Fruit fly (Drosophila melanogaster) whole organism, embryonic: ENCODE results near the gene CG6481.

ENCODE experiments used
- Abd-B ChIP-seq: fragments of 200-800 bp; sonication (Bioruptor generic); optimal IDR thresholded peaks from 2 replicates; lab custom pipeline; 2018; ENCODE audit warnings: missing biosample characterization, mild to moderate bottlenecking, missing genetic modification characterization, moderate library complexity
- CG10274 ChIP-seq: fragments of 200-800 bp; sonication (Bioruptor generic); optimal IDR thresholded peaks from 3 replicates; lab custom pipeline; 2017; ENCODE audit warnings: missing biosample characterization, mild to moderate bottlenecking, missing genetic modification characterization
- CG11504 ChIP-seq: fragments of 200-800 bp; sonication (Bioruptor generic); optimal IDR thresholded peaks from 3 replicates; lab custom pipeline; 2019; ENCODE audit warnings: missing biosample characterization, mild to moderate bottlenecking, missing genetic modification characterization, moderate library complexity
- CG12104 ChIP-seq: fragments of 200-800 bp; sonication (Bioruptor generic); optimal IDR thresholded peaks from 3 replicates; lab custom pipeline; 2016; ENCODE audit warnings: missing biosample characterization, missing genetic modification characterization
- CG15514 ChIP-seq: fragments of 200-800 bp; sonication (Bioruptor generic); optimal IDR thresholded peaks from 3 replicates; lab custom pipeline; 2017; ENCODE audit warnings: missing biosample characterization, missing genetic modification characterization, mild to moderate bottlenecking, moderate library complexity, missing genetic modification reagents
- CG30431 ChIP-seq: fragments of 200-800 bp; sonication (Bioruptor generic); optimal IDR thresholded peaks from 2 replicates; lab custom pipeline; 2017; ENCODE audit warnings: missing biosample characterization, missing genetic modification characterization
- CG32532 ChIP-seq: fragments of 200-800 bp; sonication (Bioruptor generic); IDR thresholded peaks from 2 replicates; pipeline ENCODE4 v1.3.6; 2022; ENCODE audit warnings: missing biosample characterization, missing genetic modification characterization
- CG3281 ChIP-seq: fragments of 200-800 bp; sonication (Bioruptor generic); optimal IDR thresholded peaks from 3 replicates; lab custom pipeline; 2017; ENCODE audit warnings: missing biosample characterization, mild to moderate bottlenecking, missing genetic modification characterization
- CG33557 ChIP-seq: fragments of 200-800 bp; sonication (Bioruptor generic); optimal IDR thresholded peaks from 2 replicates; lab custom pipeline; 2019; ENCODE audit warnings: missing biosample characterization, mild to moderate bottlenecking, missing genetic modification characterization, moderate library complexity
- CG4424 ChIP-seq: fragments of 200-800 bp; sonication (Bioruptor generic); optimal IDR thresholded peaks from 3 replicates; lab custom pipeline; 2016; ENCODE audit warnings: missing biosample characterization, missing genetic modification characterization
- CG4820 ChIP-seq: fragments of 200-800 bp; sonication (Bioruptor generic); optimal IDR thresholded peaks from 3 replicates; lab custom pipeline; 2016; ENCODE audit warnings: missing biosample characterization, missing genetic modification characterization
- CG5180 ChIP-seq: fragments of 200-800 bp; sonication (Bioruptor generic); optimal IDR thresholded peaks from 3 replicates; lab custom pipeline; 2017; ENCODE audit warnings: missing biosample characterization, missing genetic modification characterization, mild to moderate bottlenecking, moderate library complexity, missing genetic modification reagents
- CG6254 ChIP-seq: fragments of 200-800 bp; sonication (Bioruptor generic); optimal IDR thresholded peaks from 3 replicates; lab custom pipeline; 2017; ENCODE audit warnings: mild to moderate bottlenecking, missing biosample characterization, missing genetic modification reagents, missing genetic modification characterization
- CG6765 ChIP-seq: fragments of 200-800 bp; sonication (Bioruptor generic); optimal IDR thresholded peaks from 3 replicates; lab custom pipeline; 2017; ENCODE audit warnings: missing biosample characterization, mild to moderate bottlenecking, missing genetic modification characterization
- CG7556 ChIP-seq: fragments of 200-800 bp; sonication (Bioruptor generic); optimal IDR thresholded peaks from 2 replicates; lab custom pipeline; 2017; ENCODE audit warnings: missing biosample characterization, mild to moderate bottlenecking, missing genetic modification characterization
- CG7839 ChIP-seq: fragments of 200-800 bp; sonication (Bioruptor generic); optimal IDR thresholded peaks from 3 replicates; lab custom pipeline; 2018; ENCODE audit warnings: missing biosample characterization, mild to moderate bottlenecking, missing genetic modification characterization, moderate library complexity
- CG8388 ChIP-seq: fragments of 200-800 bp; sonication (Bioruptor generic); optimal IDR thresholded peaks from 2 replicates; lab custom pipeline; 2019; ENCODE audit warnings: missing biosample characterization, mild to moderate bottlenecking, missing genetic modification characterization, moderate library complexity
- D19A ChIP-seq: fragments of 200-800 bp; optimal IDR thresholded peaks from 3 replicates; lab custom pipeline; 2019; ENCODE audit warnings: missing biosample characterization, mild to moderate bottlenecking, missing genetic modification characterization, moderate library complexity
- Dll ChIP-seq: fragments of 200-800 bp; sonication (Bioruptor generic); IDR thresholded peaks from 4 replicates; pipeline ENCODE4 v1.3.6; 2022; ENCODE audit warnings: missing biosample characterization, missing genetic modification characterization; ENCODE audit not compliant: partially characterized antibody
- E2f1 ChIP-seq: fragments of 200-800 bp; sonication (Bioruptor generic); IDR thresholded peaks from 2 replicates; pipeline ENCODE4 v1.3.6; 2022; ENCODE audit warnings: missing biosample characterization, missing genetic modification characterization
- ERR ChIP-seq: fragments of 200-800 bp; sonication (Bioruptor generic); optimal IDR thresholded peaks from 2 replicates; lab custom pipeline; 2016; ENCODE audit warnings: missing biosample characterization, missing genetic modification characterization
- HHEX ChIP-seq: fragments of 200-800 bp; sonication (Bioruptor generic); optimal IDR thresholded peaks from 3 replicates; lab custom pipeline; 2017; ENCODE audit warnings: missing biosample characterization, mild to moderate bottlenecking, missing genetic modification characterization, missing genetic modification reagents
- HmgZ ChIP-seq: fragments of 200-800 bp; sonication (Bioruptor generic); optimal IDR thresholded peaks from 2 replicates; lab custom pipeline; 2018; ENCODE audit warnings: missing biosample characterization, mild to moderate bottlenecking, missing genetic modification characterization
- Jarid2 ChIP-seq: fragments of 200-800 bp; sonication (Bioruptor generic); optimal IDR thresholded peaks from 3 replicates; lab custom pipeline; 2017; ENCODE audit warnings: mild to moderate bottlenecking, missing biosample characterization, missing genetic modification reagents, missing genetic modification characterization
- Nf-YB ChIP-seq: fragments of 200-800 bp; sonication (Bioruptor generic); optimal IDR thresholded peaks from 3 replicates; lab custom pipeline; 2019; ENCODE audit warnings: missing biosample characterization, mild to moderate bottlenecking, missing genetic modification characterization, moderate library complexity
- Pdp1 ChIP-seq, 2 experiments: fragments of 200-800 bp; sonication (Bioruptor generic); optimal IDR thresholded peaks; 3 replicates each; lab custom pipeline; 2016; ENCODE audit warnings: missing biosample characterization in 2 of 2, missing genetic modification characterization in 2 of 2, mild to moderate bottlenecking in 1 of 2, moderate library complexity in 1 of 2
- Sox100B ChIP-seq: fragments of 200-800 bp; sonication (Bioruptor generic); optimal IDR thresholded peaks from 3 replicates; lab custom pipeline; 2018; ENCODE audit warnings: missing biosample characterization, mild to moderate bottlenecking, missing genetic modification characterization
- Sox102F ChIP-seq: fragments of 200-800 bp; sonication (Bioruptor generic); optimal IDR thresholded peaks from 2 replicates; lab custom pipeline; 2018; ENCODE audit warnings: missing biosample characterization, mild to moderate bottlenecking, missing genetic modification characterization, moderate library complexity
- Xbp1 ChIP-seq: fragments of 200-800 bp; sonication (Bioruptor generic); optimal IDR thresholded peaks from 3 replicates; lab custom pipeline; 2016; ENCODE audit warnings: missing biosample characterization, mild to moderate bottlenecking, missing genetic modification characterization
- bsh ChIP-seq, 2 experiments: fragments of 200-800 bp; sonication (Bioruptor generic); optimal IDR thresholded peaks; 2 replicates each; lab custom pipeline; 2017 to 2018; ENCODE audit warnings: mild to moderate bottlenecking in 2 of 2, missing biosample characterization in 2 of 2, missing genetic modification characterization in 2 of 2, moderate library complexity in 1 of 2
- chif ChIP-seq, 2 experiments: fragments of 200-800 bp; sonication (Bioruptor generic); optimal IDR thresholded peaks; 3 replicates each; lab custom pipeline; 2016; ENCODE audit warnings: missing biosample characterization in 2 of 2, missing genetic modification characterization in 2 of 2
- dan ChIP-seq: fragments of 200-800 bp; sonication (Bioruptor generic); IDR thresholded peaks from 2 replicates; pipeline ENCODE4 v1.3.6; 2022; ENCODE audit warnings: missing biosample characterization, missing genetic modification characterization
- dmrt99B ChIP-seq: fragments of 200-800 bp; sonication (Bioruptor generic); optimal IDR thresholded peaks from 2 replicates; lab custom pipeline; 2018; ENCODE audit warnings: missing biosample characterization, mild to moderate bottlenecking, missing genetic modification characterization, moderate library complexity
- en ChIP-seq: fragments of 200-800 bp; sonication (Bioruptor generic); optimal IDR thresholded peaks from 2 replicates; lab custom pipeline; 2016; ENCODE audit warnings: missing biosample characterization, missing genetic modification characterization
- ewg ChIP-seq: fragments of 200-800 bp; sonication (Bioruptor generic); optimal IDR thresholded peaks from 3 replicates; lab custom pipeline; 2017; ENCODE audit warnings: mild to moderate bottlenecking, missing biosample characterization, missing genetic modification reagents, missing genetic modification characterization
- fd64A ChIP-seq: fragments of 200-800 bp; sonication (Bioruptor generic); optimal IDR thresholded peaks from 3 replicates; lab custom pipeline; 2018; ENCODE audit warnings: missing biosample characterization, mild to moderate bottlenecking, missing genetic modification characterization
- grau ChIP-seq: fragments of 200-800 bp; optimal IDR thresholded peaks from 3 replicates; lab custom pipeline; 2019; ENCODE audit warnings: missing biosample characterization, mild to moderate bottlenecking, missing genetic modification characterization, moderate library complexity
- gsb ChIP-seq: fragments of 200-800 bp; sonication (Bioruptor generic); IDR thresholded peaks from 2 replicates; pipeline ENCODE4 v1.3.6; 2022; ENCODE audit warnings: missing biosample characterization, missing genetic modification characterization
- jigr1 ChIP-seq: fragments of 200-800 bp; sonication (Bioruptor generic); IDR thresholded peaks from 3 replicates; pipeline ENCODE4 v1.3.6; 2022; ENCODE audit warnings: missing biosample characterization, missing genetic modification characterization
- jumu ChIP-seq: fragments of 200-800 bp; sonication (Bioruptor generic); optimal IDR thresholded peaks from 3 replicates; lab custom pipeline; 2016; ENCODE audit warnings: missing biosample characterization, missing genetic modification characterization
- kah ChIP-seq: fragments of 200-800 bp; sonication (Bioruptor generic); optimal IDR thresholded peaks from 2 replicates; lab custom pipeline; 2018; ENCODE audit warnings: missing biosample characterization, mild to moderate bottlenecking, missing genetic modification characterization
- pan ChIP-seq, 4 experiments: fragments of >200 bp in 3 of 4; fragments of 200-800 bp in 1 of 4; sonication (Bioruptor generic) in 1 of 4; optimal IDR thresholded peaks in 3 of 4; IDR thresholded peaks in 1 of 4; 2 replicates each; pipeline versions ENCODE4 v1.3.6 to Lab custom; 2017 to 2022; ENCODE audit warnings: missing biosample characterization in 2 of 4, missing genetic modification characterization in 2 of 4, mixed read lengths in 1 of 4
- pita ChIP-seq: fragments of 200-800 bp; sonication (Bioruptor generic); optimal IDR thresholded peaks from 2 replicates; lab custom pipeline; 2017; ENCODE audit warnings: missing biosample characterization, mild to moderate bottlenecking, missing genetic modification characterization
- pnt ChIP-seq: fragments of 200-800 bp; sonication (Bioruptor generic); optimal IDR thresholded peaks from 3 replicates; lab custom pipeline; 2016; ENCODE audit warnings: missing biosample characterization, missing genetic modification characterization
- pzg ChIP-seq: fragments of 200-800 bp; sonication (Bioruptor generic); optimal IDR thresholded peaks from 3 replicates; lab custom pipeline; 2018; ENCODE audit warnings: missing biosample characterization, mild to moderate bottlenecking, missing genetic modification characterization, moderate library complexity
- sqz ChIP-seq: fragments of 200-800 bp; sonication (Bioruptor generic); optimal IDR thresholded peaks from 3 replicates; lab custom pipeline; 2018; ENCODE audit warnings: missing biosample characterization, mild to moderate bottlenecking, missing genetic modification characterization
- sr ChIP-seq: fragments of 200-800 bp; sonication (Bioruptor generic); IDR thresholded peaks from 3 replicates; pipeline ENCODE4 v1.3.6; 2022; ENCODE audit warnings: missing biosample characterization, missing genetic modification characterization
- zf30C ChIP-seq: fragments of 200-800 bp; sonication (Bioruptor generic); optimal IDR thresholded peaks from 3 replicates; lab custom pipeline; 2018; ENCODE audit warnings: missing biosample characterization, mild to moderate bottlenecking, missing genetic modification characterization

CG6481 gene

dm6 chrX:18524594-18525266, 2.5 kb upstream of the CG6481 start (continued):
- TF ChIP-seq CG8388 (GFP tag; lab: Kevin White, UChicago), result peak; percentile 48
- no peak for TF ChIP-seq pnt (GFP tag; lab: Kevin White, UChicago)
- TF ChIP-seq chif (GFP tag; optimal IDR thresholded peaks at IDR 0.05; lab: Kevin White, UChicago), result peak in 1 of 2 experiments; percentile 9
- TF ChIP-seq CG3281 (GFP tag; lab: Kevin White, UChicago), result peak; percentile 53
- no peak for TF ChIP-seq gsb (GFP tag; lab: Robert Waterston, UW)
- no peak for TF ChIP-seq sr (GFP tag; lab: Robert Waterston, UW)
- TF ChIP-seq Sox100B (GFP tag; lab: Kevin White, UChicago), result peak; percentile 67
- no peak for TF ChIP-seq ERR (GFP tag; lab: Kevin White, UChicago)
- peak; percentile 17 for TF ChIP-seq CG5180 (GFP tag; lab: Kevin White, UChicago)
- peak; percentile 57 for TF ChIP-seq CG7556 (GFP tag; lab: Kevin White, UChicago)
- TF ChIP-seq CG7839 (tag; lab: Kevin White, UChicago), result peak; percentile 53
- peak; percentile 32 for TF ChIP-seq CG30431 (GFP tag; lab: Kevin White, UChicago)
- no peak for TF ChIP-seq Pdp1 (GFP tag; optimal IDR thresholded peaks at IDR 0.05; lab: Kevin White, UChicago)
- TF ChIP-seq CG6254 (GFP tag; lab: Kevin White, UChicago), result peak; percentile 50
- no peak for TF ChIP-seq CG15514 (GFP tag; lab: Kevin White, UChicago)
- peak; percentile 35 for TF ChIP-seq CG12104 (GFP tag; lab: Kevin White, UChicago)
- no peak for TF ChIP-seq Xbp1 (GFP tag; lab: Kevin White, UChicago)
- TF ChIP-seq CG33557 (GFP tag; lab: Kevin White, UChicago), result peak; percentile 45
- TF ChIP-seq CG11504 (tag; lab: Kevin White, UChicago), result peak; percentile 73
- peak; percentile 14 for TF ChIP-seq Abd-B
- TF ChIP-seq CG10274, result no peak
- TF ChIP-seq fd64A (GFP tag; lab: Kevin White, UChicago), result no peak
- TF ChIP-seq Jarid2 (GFP tag; lab: Kevin White, UChicago), result peak; percentile 23
- TF ChIP-seq ewg (GFP tag; lab: Kevin White, UChicago), result peak; percentile 4
- peak; percentile 53 for TF ChIP-seq dmrt99B (tag; lab: Kevin White, UChicago)
- peak; percentile 29 for TF ChIP-seq HHEX (GFP tag; lab: Kevin White, UChicago)
- TF ChIP-seq dan (GFP tag; lab: Robert Waterston, UW), result no peak
- TF ChIP-seq en (GFP tag; lab: Kevin White, UChicago), result no peak
- TF ChIP-seq HmgZ (tag; lab: Kevin White, UChicago), result no peak
- peak; percentile 29 for TF ChIP-seq sqz (GFP tag; lab: Kevin White, UChicago)
- no peak for TF ChIP-seq CG6765 (GFP tag; lab: Kevin White, UChicago)
- TF ChIP-seq kah (GFP tag; lab: Kevin White, UChicago), result peak; percentile 1
- TF ChIP-seq D19A (tag; lab: Kevin White, UChicago), result peak; percentile 59
- no peak for TF ChIP-seq pan (optimal IDR thresholded peaks at IDR 0.05; lab: Kevin White, UChicago)
- no peak for TF ChIP-seq pan (GFP tag; optimal IDR thresholded peaks at IDR 0.05 in 1 of 2, IDR thresholded peaks at IDR 0.05 in 1 of 2)
- no peak for TF ChIP-seq zf30C (GFP tag; lab: Kevin White, UChicago)
- TF ChIP-seq Dll (GFP tag; lab: Robert Waterston, UW), result no peak
- peak; percentile 47 for TF ChIP-seq grau
- TF ChIP-seq CG32532, result 0 out of 2 replicates have a peak, but pooled peaks have one; percentile 8
- peak in 1 of 2 experiments; percentile 53 for TF ChIP-seq bsh (GFP tag; optimal IDR thresholded peaks at IDR 0.05; lab: Kevin White, UChicago)
- TF ChIP-seq CG4424 (GFP tag; lab: Kevin White, UChicago), result peak; percentile 66
- TF ChIP-seq Sox102F (GFP tag; lab: Kevin White, UChicago), result peak; percentile 26
- TF ChIP-seq Nf-YB (GFP tag; lab: Kevin White, UChicago), result peak; percentile 10
- no peak for TF ChIP-seq jigr1
- TF ChIP-seq CG4820 (GFP tag; lab: Kevin White, UChicago), result peak; percentile 43
- TF ChIP-seq E2f1, result 0 out of 2 replicates have a peak, but pooled peaks have one; percentile 9
- no peak for TF ChIP-seq pzg (GFP tag; lab: Kevin White, UChicago)
- no peak for TF ChIP-seq jumu (GFP tag; lab: Kevin White, UChicago)
- TF ChIP-seq pita (GFP tag; lab: Kevin White, UChicago), result no peak
